Worm (Caenorhabditis elegans): Measurements from ENCODE around the gene Y75B12B.10.

The Y75B12B.10 gene

ce11 chrV:15156504-15156903 lies 43.4 kb upstream of the Y75B12B.10 start:
- TF ChIP-seq nhr-12 (tag; optimal IDR thresholded peaks at IDR 0.05) (no peak), ham-2 (GFP tag; optimal IDR thresholded peaks at IDR 0.05) (no peak), tbx-8 (GFP tag; optimal IDR thresholded peaks at IDR 0.05) (no peak), elt-1 (tag; optimal IDR thresholded peaks at IDR 0.05; ENCODE audit: borderline replicate concordance, insufficient read depth) (no peak), unc-39 (tag; optimal IDR thresholded peaks at IDR 0.05) (no peak), M03D4.4 (tag; optimal IDR thresholded peaks at IDR 0.05) (no peak)

DNA sequence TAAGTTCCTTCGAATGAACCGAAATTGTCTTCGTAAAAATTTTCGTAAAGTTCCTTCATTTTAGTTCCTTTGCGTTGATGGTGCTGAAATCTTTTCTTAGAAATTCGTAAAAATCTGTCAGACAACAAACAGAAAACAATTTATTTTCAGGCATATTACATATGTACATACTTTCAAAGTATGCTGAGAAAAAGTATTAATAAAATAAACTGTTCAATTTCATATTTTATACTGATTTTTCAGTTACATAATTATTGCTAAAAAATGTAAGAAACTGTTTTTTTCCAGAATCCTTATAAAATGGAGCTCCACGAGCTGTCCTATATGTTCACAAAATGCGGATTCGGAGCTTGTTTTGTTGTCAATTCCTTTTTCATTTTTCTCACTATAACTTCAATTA lies 41.2 kb upstream of the Y75B12B.10 start, which contains the start of gene str-45:
str-45 (plus strand) TSS at position 301 of the 400 bp plus-strand sequence.
- TF ChIP-seq zip-8 (tag; optimal IDR thresholded peaks at IDR 0.05) (no peak), M03D4.4 (tag; optimal IDR thresholded peaks at IDR 0.05) (no peak), unc-62 (GFP tag; optimal IDR thresholded peaks at IDR 0.05) (no peak), bed-3 (GFP tag; optimal IDR thresholded peaks at IDR 0.05) (no peak), hlh-1 (tag; optimal IDR thresholded peaks at IDR 0.05) (no peak), sptf-1 (tag; optimal IDR thresholded peaks at IDR 0.05) (no peak), flh-1 (GFP tag; optimal IDR thresholded peaks at IDR 0.05) (no peak), tbx-8 (GFP tag; optimal IDR thresholded peaks at IDR 0.05) (no peak), mab-5 (tag; optimal IDR thresholded peaks at IDR 0.05) (no peak), lsy-2 (tag; optimal IDR thresholded peaks at IDR 0.05) (no peak), ces-1 (GFP tag; optimal IDR thresholded peaks at IDR 0.05) (no peak)

ce11 chrV:15162697-15163096 lies 37.2 kb upstream of the Y75B12B.10 start, which contains the start of gene srz-11:
srz-11 (plus strand) TSS chrV:15163082.
- no peak for TF ChIP-seq sptf-1 (tag; optimal IDR thresholded peaks at IDR 0.05)
- TF ChIP-seq nhr-12 (tag; optimal IDR thresholded peaks at IDR 0.05): no peak
- no peak for TF ChIP-seq nhr-2 (tag; optimal IDR thresholded peaks at IDR 0.05)
- TF ChIP-seq ceh-39 (tag; optimal IDR thresholded peaks at IDR 0.05): no peak
- no peak for TF ChIP-seq ces-1 (GFP tag; optimal IDR thresholded peaks at IDR 0.05)
- TF ChIP-seq unc-120 (tag; optimal IDR thresholded peaks at IDR 0.05; ENCODE audit: poor library complexity, severe bottlenecking): no peak
- no peak for TF ChIP-seq sem-2 (GFP tag; optimal IDR thresholded peaks at IDR 0.05)
- no peak for TF ChIP-seq mab-5 (tag; optimal IDR thresholded peaks at IDR 0.05)
- no peak for TF ChIP-seq ztf-11 (tag; optimal IDR thresholded peaks at IDR 0.05)
- TF ChIP-seq ceh-83 (GFP tag; optimal IDR thresholded peaks at IDR 0.05): no peak
- TF ChIP-seq tbx-8 (GFP tag; optimal IDR thresholded peaks at IDR 0.05): no peak

ce11 chrV:15175459-15175858 lies 24.4 kb upstream of the Y75B12B.10 start, which contains the start of gene clec-47:
clec-47 (plus strand) TSS chrV:15175759.
- TF ChIP-seq unc-120 (tag; optimal IDR thresholded peaks at IDR 0.05; ENCODE audit: poor library complexity, severe bottlenecking): no peak
- no peak for TF ChIP-seq M03D4.4 (tag; optimal IDR thresholded peaks at IDR 0.05)
- no peak for TF ChIP-seq mab-5 (tag; optimal IDR thresholded peaks at IDR 0.05)
- no peak for TF ChIP-seq mep-1 (tag; optimal IDR thresholded peaks at IDR 0.05)
- no peak for TF ChIP-seq zip-8 (tag; optimal IDR thresholded peaks at IDR 0.05)
- TF ChIP-seq mls-2 (tag; optimal IDR thresholded peaks at IDR 0.05): no peak
- no peak for TF ChIP-seq sem-2 (GFP tag; optimal IDR thresholded peaks at IDR 0.05)
- no peak for TF ChIP-seq nhr-12 (tag; optimal IDR thresholded peaks at IDR 0.05)
- no peak for TF ChIP-seq drap-1 (GFP tag; optimal IDR thresholded peaks at IDR 0.05)
- no peak for TF ChIP-seq flh-1 (GFP tag; optimal IDR thresholded peaks at IDR 0.05)
- no peak for TF ChIP-seq pha-4 (tag; optimal IDR thresholded peaks at IDR 0.05)
- TF ChIP-seq lin-32 (GFP tag; optimal IDR thresholded peaks at IDR 0.05): no peak

- TF ChIP-seq elt-3 (tag; optimal IDR thresholded peaks at IDR 0.05) (no peak), unc-120 (tag; optimal IDR thresholded peaks at IDR 0.05; ENCODE audit: poor library complexity, severe bottlenecking) (no peak), unc-39 (tag; optimal IDR thresholded peaks at IDR 0.05) (no peak), ceh-83 (GFP tag; optimal IDR thresholded peaks at IDR 0.05) (no peak), nhr-28 (tag; optimal IDR thresholded peaks at IDR 0.05) (no peak), ceh-43 (GFP tag; optimal IDR thresholded peaks at IDR 0.05) (no peak), drap-1 (GFP tag; optimal IDR thresholded peaks at IDR 0.05) (no peak), tbx-8 (GFP tag; optimal IDR thresholded peaks at IDR 0.05) (no peak), hlh-1 (tag; optimal IDR thresholded peaks at IDR 0.05) (no peak), M03D4.4 (tag; optimal IDR thresholded peaks at IDR 0.05) (no peak), flh-1 (GFP tag; optimal IDR thresholded peaks at IDR 0.05) (no peak), mep-1 (tag; optimal IDR thresholded peaks at IDR 0.05) (no peak), ztf-11 (tag; optimal IDR thresholded peaks at IDR 0.05) (no peak), sem-2 (GFP tag; optimal IDR thresholded peaks at IDR 0.05) (no peak), unc-62 (GFP tag; optimal IDR thresholded peaks at IDR 0.05) (no peak), lsy-2 (tag; optimal IDR thresholded peaks at IDR 0.05) (no peak), zip-8 (tag; optimal IDR thresholded peaks at IDR 0.05) (no peak)
Measured at ce11 chrV:15179757-15180156, 20.1 kb upstream of the Y75B12B.10 start, which contains the start of gene T09F5.10. T09F5.10 (plus strand) TSS chrV:15180057.
